Worm (Caenorhabditis elegans) whole organism, L2 larva: ENCODE results near the gene R13D11.4.

Source experiments
- alr-1 ChIP-seq: fragments of 150-350 bp; optimal IDR thresholded peaks from 2 replicates; lab custom pipeline; 2014; ENCODE audit warnings: missing biosample characterization, missing genetic modification characterization
- ama-1 ChIP-seq: fragments of 150-350 bp; optimal IDR thresholded peaks from 2 replicates; lab custom pipeline; 2018; ENCODE audit warnings: inconsistent platforms
- ceh-82 ChIP-seq: fragments of 150-350 bp; optimal IDR thresholded peaks from 2 replicates; lab custom pipeline; 2014; ENCODE audit warnings: missing biosample characterization, missing genetic modification characterization
- elt-1 ChIP-seq: fragments of 150-350 bp; optimal IDR thresholded peaks from 2 replicates; lab custom pipeline; 2014; ENCODE audit warnings: missing biosample characterization, missing genetic modification characterization
- nhr-129 ChIP-seq: fragments of 150-350 bp; optimal IDR thresholded peaks from 2 replicates; lab custom pipeline; 2014; ENCODE audit warnings: missing biosample characterization, missing genetic modification characterization
- skn-1 ChIP-seq: sonication (generic microtip); optimal IDR thresholded peaks from 2 replicates; lab custom pipeline; 2017; ENCODE audit warnings: missing biosample characterization, missing genetic modification characterization
- unc-55 ChIP-seq: fragments of 150-350 bp; sonication (generic microtip); optimal IDR thresholded peaks from 3 replicates; lab custom pipeline; 2014; ENCODE audit warnings: missing biosample characterization, missing genetic modification reagents, missing genetic modification characterization
- zag-1 ChIP-seq: fragments of 150-350 bp; optimal IDR thresholded peaks from 2 replicates; lab custom pipeline; 2014; ENCODE audit warnings: missing biosample characterization, missing genetic modification characterization

ce11 chrV:764732-765131, 45.9 kb upstream of the R13D11.4 start, which contains the start of gene str-238:
- no peak for TF ChIP-seq nhr-129 (tag; lab: Kevin White, UChicago)
- no peak for TF ChIP-seq elt-1 (tag; lab: Kevin White, UChicago)
- TF ChIP-seq ama-1 (lab: Kevin White, UChicago): no peak
- TF ChIP-seq skn-1 (tag; lab: Kevin White, UChicago): no peak
- TF ChIP-seq alr-1 (tag; lab: Kevin White, UChicago): no peak
- TF ChIP-seq zag-1 (tag; lab: Kevin White, UChicago): no peak
- no peak for TF ChIP-seq unc-55 (GFP tag; lab: Kevin White, UChicago)
- no peak for TF ChIP-seq ceh-82 (tag; lab: Kevin White, UChicago)
